Worm (Caenorhabditis elegans) whole organism, early embryonic: Measurements from ENCODE around the gene M02B1.3.

Experiments
- B0310.2 ChIP-seq: sonication (generic microtip); optimal IDR thresholded peaks from 2 replicates; lab custom pipeline; 2016; ENCODE audit warnings: mild to moderate bottlenecking, missing genetic modification characterization, missing compliant biosample characterization
- F13C5.2 ChIP-seq: sonication (generic microtip); optimal IDR thresholded peaks from 2 replicates; lab custom pipeline; 2017; ENCODE audit warnings: mild to moderate bottlenecking, missing genetic modification characterization, inconsistent platforms, missing compliant biosample characterization
- ama-1 ChIP-seq: fragments of 150-350 bp; optimal IDR thresholded peaks from 2 replicates; lab custom pipeline; 2014
- hmg-4 ChIP-seq: fragments of 200-800 bp; sonication (Bioruptor generic); optimal IDR thresholded peaks from 2 replicates; lab custom pipeline; 2018; ENCODE audit warnings: mild to moderate bottlenecking, missing genetic modification characterization, missing compliant biosample characterization
- hnd-1 ChIP-seq: sonication (generic microtip); optimal IDR thresholded peaks from 2 replicates; lab custom pipeline; 2016; ENCODE audit warnings: missing genetic modification characterization, missing compliant biosample characterization
- scrt-1 ChIP-seq: fragments of 200-800 bp; sonication (Bioruptor generic); IDR thresholded peaks from 2 replicates; pipeline ENCODE4 v1.3.6; 2022; ENCODE audit warnings: missing genetic modification characterization, missing compliant biosample characterization
- sea-1 ChIP-seq: fragments of 200-800 bp; sonication (Bioruptor generic); conservative IDR thresholded peaks from 2 replicates; pipeline ENCODE4 v1.3.6; 2022; ENCODE audit warnings: missing genetic modification characterization, missing compliant biosample characterization
- tbx-11 ChIP-seq: fragments of 200-800 bp; sonication (Bioruptor generic); IDR thresholded peaks from 2 replicates; pipeline ENCODE4 v1.3.6; 2022; ENCODE audit warnings: missing genetic modification characterization, missing compliant biosample characterization
- tbx-37 ChIP-seq: fragments of 200-800 bp; sonication (Bioruptor generic); conservative IDR thresholded peaks from 2 replicates; pipeline ENCODE4 v1.3.6; 2022; ENCODE audit warnings: missing genetic modification reagents, missing genetic modification characterization, missing compliant biosample characterization
- tra-4 ChIP-seq: sonication (generic microtip); optimal IDR thresholded peaks from 2 replicates; lab custom pipeline; 2017; ENCODE audit warnings: missing genetic modification characterization, missing compliant biosample characterization

DNA sequence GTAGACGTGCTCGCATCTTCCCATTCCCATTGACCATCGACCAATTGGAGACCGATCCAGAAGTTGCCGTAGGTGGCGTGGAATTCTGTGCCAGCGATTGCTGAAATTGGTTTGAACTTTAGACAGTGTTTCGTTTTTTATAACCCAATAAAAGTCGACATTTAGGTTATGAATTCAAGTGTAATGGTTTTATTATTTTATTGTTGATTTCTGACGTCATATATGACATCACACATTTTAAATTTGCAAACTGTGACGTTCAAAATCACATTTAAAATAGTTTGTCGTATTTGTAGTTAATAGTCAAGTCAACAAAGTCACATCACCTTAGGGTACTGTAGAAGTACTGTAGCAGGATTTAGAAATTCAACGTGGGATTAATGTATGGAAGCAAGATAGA is 34.0 kb downstream of the M02B1.3 start:
- TF ChIP-seq hnd-1 (tag; lab: Kevin White, UChicago): no peak
- TF ChIP-seq ama-1 (lab: Kevin White, UChicago): no peak
- no peak for TF ChIP-seq tbx-37 (GFP tag; lab: Robert Waterston, UW)
- no peak for TF ChIP-seq hmg-4 (GFP tag; lab: Kevin White, UChicago)
- TF ChIP-seq tbx-11: no peak
- TF ChIP-seq scrt-1 (GFP tag; lab: Robert Waterston, UW): no peak
- no peak for TF ChIP-seq sea-1 (GFP tag; lab: Robert Waterston, UW)
- no peak for TF ChIP-seq F13C5.2 (tag; lab: Kevin White, UChicago)
- no peak for TF ChIP-seq B0310.2 (tag; lab: Kevin White, UChicago)
- TF ChIP-seq tra-4 (tag; lab: Kevin White, UChicago): no peak
